Worm (Caenorhabditis elegans) whole organism, L2 larva: Measurements from ENCODE around the gene nhr-281.

Experiments used
- C34F6.9 ChIP-seq: fragments of 150-350 bp; optimal IDR thresholded peaks from 2 replicates; lab custom pipeline; 2014; ENCODE audit warnings: missing biosample characterization, missing genetic modification characterization
- F13H6.1 ChIP-seq: sonication (generic microtip); optimal IDR thresholded peaks from 2 replicates; lab custom pipeline; 2016; ENCODE audit warnings: missing genetic modification characterization, missing compliant biosample characterization
- R02D3.7 ChIP-seq: fragments of 150-350 bp; optimal IDR thresholded peaks from 2 replicates; lab custom pipeline; 2014; ENCODE audit warnings: missing biosample characterization, missing genetic modification characterization
- Y55F3AM.14 ChIP-seq: fragments of 200-800 bp; sonication (Bioruptor generic); optimal IDR thresholded peaks from 2 replicates; lab custom pipeline; 2018; ENCODE audit warnings: mild to moderate bottlenecking, missing genetic modification characterization, missing compliant biosample characterization
- ZK546.5 ChIP-seq: sonication (generic microtip); optimal IDR thresholded peaks from 2 replicates; lab custom pipeline; 2017; ENCODE audit warnings: missing biosample characterization, missing genetic modification characterization
- alr-1 ChIP-seq: fragments of 150-350 bp; optimal IDR thresholded peaks from 2 replicates; lab custom pipeline; 2014; ENCODE audit warnings: missing biosample characterization, missing genetic modification characterization
- aly-2 ChIP-seq: fragments of 150-350 bp; optimal IDR thresholded peaks from 2 replicates; lab custom pipeline; 2014; ENCODE audit warnings: missing biosample characterization, missing genetic modification characterization
- ama-1 ChIP-seq: fragments of 150-350 bp; optimal IDR thresholded peaks from 2 replicates; lab custom pipeline; 2018; ENCODE audit warnings: inconsistent platforms
- blmp-1 ChIP-seq: sonication (generic microtip); optimal IDR thresholded peaks from 2 replicates; lab custom pipeline; 2017; ENCODE audit warnings: missing genetic modification characterization, mild to moderate bottlenecking, missing compliant biosample characterization, antibody characterized with exemption, moderate library complexity; ENCODE audit not compliant: insufficient read depth
- ceh-16 ChIP-seq: fragments of 150-350 bp; optimal IDR thresholded peaks from 2 replicates; lab custom pipeline; 2014; ENCODE audit warnings: missing biosample characterization, missing genetic modification characterization
- crh-2 ChIP-seq: sonication (generic microtip); optimal IDR thresholded peaks from 2 replicates; lab custom pipeline; 2017; ENCODE audit warnings: missing biosample characterization, missing genetic modification characterization
- dmd-4 ChIP-seq: sonication (generic microtip); optimal IDR thresholded peaks from 2 replicates; lab custom pipeline; 2017; ENCODE audit warnings: missing biosample characterization, missing genetic modification characterization
- egl-27 ChIP-seq: sonication (generic microtip); optimal IDR thresholded peaks from 3 replicates; lab custom pipeline; 2017; ENCODE audit warnings: missing biosample characterization, missing genetic modification reagents, missing genetic modification characterization
- elt-1 ChIP-seq: fragments of 150-350 bp; optimal IDR thresholded peaks from 2 replicates; lab custom pipeline; 2014; ENCODE audit warnings: missing biosample characterization, missing genetic modification characterization
- elt-3 ChIP-seq: sonication (generic microtip); optimal IDR thresholded peaks from 2 replicates; lab custom pipeline; 2017; ENCODE audit warnings: missing biosample characterization, missing genetic modification characterization
- fos-1 ChIP-seq: fragments of 150-350 bp; optimal IDR thresholded peaks from 2 replicates; lab custom pipeline; 2014; ENCODE audit warnings: missing biosample characterization, missing genetic modification characterization
- gmeb-1 ChIP-seq: fragments of 150-350 bp; optimal IDR thresholded peaks from 2 replicates; lab custom pipeline; 2014; ENCODE audit warnings: missing biosample characterization, missing genetic modification characterization
- lin-11 ChIP-seq: fragments of 150-350 bp; sonication (generic microtip); optimal IDR thresholded peaks from 2 replicates; lab custom pipeline; 2014; ENCODE audit warnings: missing biosample characterization, missing genetic modification characterization, inconsistent platforms, mixed read lengths
- lin-13 ChIP-seq: fragments of 150-350 bp; optimal IDR thresholded peaks from 2 replicates; lab custom pipeline; 2014; ENCODE audit warnings: missing biosample characterization, missing genetic modification reagents, missing genetic modification characterization
- lin-39 ChIP-seq: fragments of 150-350 bp; optimal IDR thresholded peaks from 2 replicates; lab custom pipeline; 2014; ENCODE audit warnings: missing biosample characterization, missing genetic modification reagents, missing genetic modification characterization
- lsy-2 ChIP-seq, 2 experiments: fragments of 150-350 bp in 1 of 2; sonication (generic microtip) in 1 of 2; optimal IDR thresholded peaks; 2 replicates each; lab custom pipeline; 2014 to 2017; ENCODE audit warnings: missing biosample characterization in 2 of 2, missing genetic modification characterization in 2 of 2
- mbf-1 ChIP-seq: sonication (generic microtip); optimal IDR thresholded peaks from 2 replicates; lab custom pipeline; 2017; ENCODE audit warnings: missing biosample characterization, missing genetic modification characterization
- mdl-1 ChIP-seq, 2 experiments: fragments of 150-350 bp in 1 of 2; sonication (generic microtip) in 1 of 2; optimal IDR thresholded peaks; 2 replicates each; lab custom pipeline; 2017; ENCODE audit warnings: missing biosample characterization in 2 of 2, missing genetic modification characterization in 2 of 2
- nhr-10 ChIP-seq: sonication (generic microtip); optimal IDR thresholded peaks from 2 replicates; lab custom pipeline; 2017; ENCODE audit warnings: missing biosample characterization, missing genetic modification characterization
- nhr-12 ChIP-seq: fragments of 150-350 bp; optimal IDR thresholded peaks from 2 replicates; lab custom pipeline; 2014; ENCODE audit warnings: missing biosample characterization, missing genetic modification characterization
- nhr-129 ChIP-seq: fragments of 150-350 bp; optimal IDR thresholded peaks from 2 replicates; lab custom pipeline; 2014; ENCODE audit warnings: missing biosample characterization, missing genetic modification characterization
- nhr-21 ChIP-seq: fragments of 150-350 bp; optimal IDR thresholded peaks from 2 replicates; lab custom pipeline; 2014; ENCODE audit warnings: missing biosample characterization, missing genetic modification characterization
- nhr-23 ChIP-seq: fragments of 150-350 bp; optimal IDR thresholded peaks from 2 replicates; lab custom pipeline; 2014; ENCODE audit warnings: missing biosample characterization, missing genetic modification reagents, missing genetic modification characterization
- nhr-237 ChIP-seq: fragments of 150-350 bp; optimal IDR thresholded peaks from 2 replicates; lab custom pipeline; 2014; ENCODE audit warnings: missing biosample characterization, missing genetic modification characterization
- nhr-25 ChIP-seq: fragments of 150-350 bp; sonication (generic microtip); optimal IDR thresholded peaks from 3 replicates; lab custom pipeline; 2014; ENCODE audit warnings: missing biosample characterization, missing genetic modification characterization
- nhr-6 ChIP-seq: fragments of 150-350 bp; optimal IDR thresholded peaks from 2 replicates; lab custom pipeline; 2014; ENCODE audit warnings: missing biosample characterization, missing genetic modification characterization
- nhr-77 ChIP-seq: fragments of 150-350 bp; optimal IDR thresholded peaks from 2 replicates; lab custom pipeline; 2014; ENCODE audit warnings: missing biosample characterization, missing genetic modification characterization
- peb-1 ChIP-seq: fragments of 150-350 bp; optimal IDR thresholded peaks from 2 replicates; lab custom pipeline; 2014; ENCODE audit warnings: missing biosample characterization, missing genetic modification characterization
- sem-4 ChIP-seq: fragments of 150-350 bp; optimal IDR thresholded peaks from 2 replicates; lab custom pipeline; 2014; ENCODE audit warnings: missing biosample characterization, missing genetic modification reagents, missing genetic modification characterization
- skn-1 ChIP-seq: sonication (generic microtip); optimal IDR thresholded peaks from 2 replicates; lab custom pipeline; 2017; ENCODE audit warnings: missing biosample characterization, missing genetic modification characterization
- sma-3 ChIP-seq: sonication (generic microtip); optimal IDR thresholded peaks from 2 replicates; lab custom pipeline; 2016; ENCODE audit warnings: missing genetic modification reagents, missing genetic modification characterization, missing compliant biosample characterization
- sma-9 ChIP-seq, 2 experiments: fragments of 150-350 bp in 1 of 2; sonication (generic microtip) in 1 of 2; optimal IDR thresholded peaks; 2 replicates each; lab custom pipeline; 2014 to 2016; ENCODE audit warnings: missing genetic modification characterization in 2 of 2, mild to moderate bottlenecking in 1 of 2, missing biosample characterization in 1 of 2, missing compliant biosample characterization in 1 of 2, missing genetic modification reagents in 1 of 2, moderate library complexity in 1 of 2
- unc-39 ChIP-seq: fragments of 150-350 bp; optimal IDR thresholded peaks from 2 replicates; lab custom pipeline; 2014; ENCODE audit warnings: missing biosample characterization, missing genetic modification characterization
- unc-55 ChIP-seq: fragments of 150-350 bp; sonication (generic microtip); optimal IDR thresholded peaks from 3 replicates; lab custom pipeline; 2014; ENCODE audit warnings: missing biosample characterization, missing genetic modification reagents, missing genetic modification characterization
- unc-62 ChIP-seq: fragments of 150-350 bp; optimal IDR thresholded peaks from 2 replicates; lab custom pipeline; 2014; ENCODE audit warnings: missing biosample characterization, missing genetic modification reagents, missing genetic modification characterization
- zag-1 ChIP-seq: fragments of 150-350 bp; optimal IDR thresholded peaks from 2 replicates; lab custom pipeline; 2014; ENCODE audit warnings: missing biosample characterization, missing genetic modification characterization
- ztf-1 ChIP-seq: fragments of 200-800 bp; sonication (Bioruptor generic); conservative IDR thresholded peaks from 2 replicates; pipeline ENCODE4 v1.3.6; 2022; ENCODE audit warnings: missing genetic modification characterization, missing compliant biosample characterization
- ztf-4 ChIP-seq: fragments of 150-350 bp; optimal IDR thresholded peaks from 2 replicates; lab custom pipeline; 2014; ENCODE audit warnings: missing biosample characterization, missing genetic modification characterization

The nhr-281 gene

DNA sequence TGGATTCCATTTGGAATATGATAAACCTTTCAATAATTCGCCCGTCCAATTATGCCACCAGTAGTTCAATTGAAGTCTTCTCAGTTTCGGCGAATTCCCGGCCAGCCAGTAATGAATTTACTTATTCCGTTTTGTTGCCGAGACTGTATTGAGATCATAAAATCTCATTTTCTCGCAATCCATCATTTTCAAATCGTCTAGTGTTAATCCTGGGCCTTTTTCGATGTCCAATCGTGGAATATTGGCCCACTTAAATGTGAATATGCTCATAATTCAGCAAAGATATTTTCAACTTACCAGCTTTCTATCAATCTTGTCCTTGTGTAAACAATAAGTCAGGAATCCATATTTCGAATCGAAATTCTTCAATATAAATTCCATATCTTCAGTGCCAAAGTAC is 39.4 kb upstream of the nhr-281 start:
- TF ChIP-seq sma-3 (GFP tag; lab: Kevin White, UChicago) (no peak), unc-39 (tag; lab: Kevin White, UChicago) (no peak), Y55F3AM.14 (GFP tag; lab: Kevin White, UChicago) (no peak), lin-11 (tag; lab: Kevin White, UChicago) (no peak), lin-13 (GFP tag; lab: Kevin White, UChicago) (no peak), sem-4 (no peak), aly-2 (no peak), unc-62 (GFP tag; lab: Kevin White, UChicago) (no peak), egl-27 (tag; lab: Kevin White, UChicago) (no peak), C34F6.9 (tag; lab: Kevin White, UChicago) (no peak), peb-1 (tag; lab: Kevin White, UChicago) (no peak), fos-1 (no peak), F13H6.1 (tag; lab: Kevin White, UChicago) (no peak), nhr-12 (tag; lab: Kevin White, UChicago) (no peak), R02D3.7 (tag; lab: Kevin White, UChicago) (no peak), ZK546.5 (tag; lab: Kevin White, UChicago) (no peak), ceh-16 (tag; lab: Kevin White, UChicago) (no peak), mbf-1 (tag; lab: Kevin White, UChicago) (no peak), sma-9 (GFP tag; optimal IDR thresholded peaks at IDR 0.05; lab: Kevin White, UChicago) (no peak), sma-9 (tag; optimal IDR thresholded peaks at IDR 0.05; lab: Kevin White, UChicago) (no peak), lin-39 (tag; lab: Kevin White, UChicago) (no peak)

DNA sequence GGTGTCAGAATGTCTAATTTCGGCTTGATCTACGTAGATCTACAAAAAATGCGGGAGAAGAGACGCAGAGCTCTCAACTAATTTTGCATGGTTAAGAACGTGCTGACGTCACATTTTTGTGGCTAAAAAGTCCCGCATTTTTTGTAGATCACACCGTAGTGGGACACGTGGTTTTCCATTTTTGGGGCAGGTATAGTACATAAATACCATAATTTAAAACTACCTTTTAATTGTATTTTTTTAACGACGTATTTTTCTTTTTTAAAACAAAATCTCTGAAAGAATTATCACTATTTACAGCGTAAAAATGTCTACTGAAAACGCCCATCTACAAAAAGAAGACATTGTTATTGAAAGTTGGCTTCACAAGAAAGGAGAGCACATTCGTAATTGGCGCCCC is 34.2 kb upstream of the nhr-281 start, which contains the start of gene akt-2:
TSS of gene akt-2 (plus strand) at position 301 of the 400 bp plus-strand sequence.
- no peak for TF ChIP-seq sma-9 (GFP tag; optimal IDR thresholded peaks at IDR 0.05; lab: Kevin White, UChicago)
- no peak for TF ChIP-seq sma-9 (tag; optimal IDR thresholded peaks at IDR 0.05; lab: Kevin White, UChicago)
- TF ChIP-seq nhr-12 (tag; lab: Kevin White, UChicago): no peak
- TF ChIP-seq elt-1 (tag; lab: Kevin White, UChicago): no peak
- TF ChIP-seq nhr-10 (tag; lab: Kevin White, UChicago): no peak
- no peak for TF ChIP-seq mdl-1 (tag; optimal IDR thresholded peaks at IDR 0.05; lab: Kevin White, UChicago)
- no peak for TF ChIP-seq sem-4
- TF ChIP-seq ama-1 (lab: Kevin White, UChicago): no peak
- no peak for TF ChIP-seq lsy-2 (tag; optimal IDR thresholded peaks at IDR 0.05; lab: Kevin White, UChicago)
- no peak for TF ChIP-seq nhr-6
- TF ChIP-seq aly-2: no peak
- TF ChIP-seq nhr-21 (tag; lab: Kevin White, UChicago): no peak
- TF ChIP-seq ZK546.5 (tag; lab: Kevin White, UChicago): no peak
- TF ChIP-seq F13H6.1 (tag; lab: Kevin White, UChicago): no peak
- no peak for TF ChIP-seq alr-1 (tag; lab: Kevin White, UChicago)
- no peak for TF ChIP-seq skn-1 (tag; lab: Kevin White, UChicago)
- TF ChIP-seq lin-13 (GFP tag; lab: Kevin White, UChicago): no peak
- no peak for TF ChIP-seq gmeb-1
- no peak for TF ChIP-seq lin-39 (tag; lab: Kevin White, UChicago)

DNA sequence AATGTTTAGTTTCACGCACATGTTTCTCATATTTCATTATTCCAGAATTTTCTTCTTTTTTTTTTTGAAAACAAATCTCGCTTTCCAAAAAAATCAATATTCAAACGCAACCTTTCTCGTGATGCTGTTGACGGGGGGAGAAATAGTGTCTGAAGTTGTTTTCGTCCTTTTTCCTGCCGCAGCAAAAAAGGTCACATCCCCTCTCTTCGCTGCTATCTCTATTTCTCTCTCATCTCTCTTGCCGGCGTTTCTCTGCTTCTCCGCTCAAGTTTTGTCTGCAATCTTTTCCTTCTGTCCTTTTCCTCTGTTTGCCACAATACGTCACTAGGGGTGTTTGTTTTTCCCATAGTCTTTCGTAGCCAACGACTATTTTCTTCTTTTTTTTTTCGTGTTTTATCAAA is 33.5 kb upstream of the nhr-281 start:
- peak; percentile 89 for TF ChIP-seq C34F6.9 (tag; lab: Kevin White, UChicago)
- peak; percentile 49 for TF ChIP-seq zag-1 (tag; lab: Kevin White, UChicago)
- no peak for TF ChIP-seq nhr-23 (tag; lab: Kevin White, UChicago)
- TF ChIP-seq nhr-237: no peak
- TF ChIP-seq nhr-77: no peak
- TF ChIP-seq Y55F3AM.14 (GFP tag; lab: Kevin White, UChicago): peak; percentile 49
- TF ChIP-seq egl-27 (tag; lab: Kevin White, UChicago): peak; percentile 58
- TF ChIP-seq blmp-1 (tag; lab: Kevin White, UChicago): peak; percentile 43
- peak; percentile 49 for TF ChIP-seq gmeb-1
- peak; percentile 33 to 80 for TF ChIP-seq lsy-2 (tag; optimal IDR thresholded peaks at IDR 0.05; lab: Kevin White, UChicago)
- TF ChIP-seq elt-3 (tag; lab: Kevin White, UChicago): no peak
- peak in 1 of 2 experiments; percentile 69 for TF ChIP-seq mdl-1 (tag; optimal IDR thresholded peaks at IDR 0.05; lab: Kevin White, UChicago)
- peak; percentile 80 for TF ChIP-seq nhr-21 (tag; lab: Kevin White, UChicago)
- no peak for TF ChIP-seq ztf-1 (GFP tag; lab: Robert Waterston, UW)
- TF ChIP-seq F13H6.1 (tag; lab: Kevin White, UChicago): peak; percentile 78
- TF ChIP-seq unc-39 (tag; lab: Kevin White, UChicago): no peak
- TF ChIP-seq alr-1 (tag; lab: Kevin White, UChicago): no peak
- peak; percentile 41 for TF ChIP-seq lin-11 (tag; lab: Kevin White, UChicago)
- TF ChIP-seq ama-1 (lab: Kevin White, UChicago): peak; percentile 63
- no peak for TF ChIP-seq ZK546.5 (tag; lab: Kevin White, UChicago)
- TF ChIP-seq unc-55 (GFP tag; lab: Kevin White, UChicago): peak; percentile 70
- TF ChIP-seq R02D3.7 (tag; lab: Kevin White, UChicago): no peak
- peak; percentile 94 for TF ChIP-seq nhr-129 (tag; lab: Kevin White, UChicago)
- TF ChIP-seq fos-1: peak; percentile 80
- peak; percentile 85 for TF ChIP-seq sma-9 (GFP tag; optimal IDR thresholded peaks at IDR 0.05; lab: Kevin White, UChicago)
- TF ChIP-seq sma-9 (tag; optimal IDR thresholded peaks at IDR 0.05; lab: Kevin White, UChicago): no peak
- TF ChIP-seq ztf-4: peak; percentile 50
- peak; percentile 94 for TF ChIP-seq crh-2 (tag; lab: Kevin White, UChicago)
- TF ChIP-seq dmd-4 (tag; lab: Kevin White, UChicago): no peak
- peak; percentile 55 for TF ChIP-seq peb-1 (tag; lab: Kevin White, UChicago)
- peak; percentile 68 for TF ChIP-seq sem-4
- TF ChIP-seq elt-1 (tag; lab: Kevin White, UChicago): no peak
- TF ChIP-seq nhr-12 (tag; lab: Kevin White, UChicago): no peak
- peak; percentile 61 for TF ChIP-seq skn-1 (tag; lab: Kevin White, UChicago)
- TF ChIP-seq nhr-25 (tag; lab: Kevin White, UChicago): peak; percentile 87
- no peak for TF ChIP-seq aly-2
- TF ChIP-seq sma-3 (GFP tag; lab: Kevin White, UChicago): peak; percentile 77
- TF ChIP-seq lin-39 (tag; lab: Kevin White, UChicago): peak; percentile 22
- TF ChIP-seq mbf-1 (tag; lab: Kevin White, UChicago): no peak
